Worm (Caenorhabditis elegans) whole organism, late embryonic: ENCODE results near the gene T13C2.2.

Source experiments
- C38D4.7 ChIP-seq: fragments of 200-800 bp; sonication (Bioruptor generic); optimal IDR thresholded peaks from 2 replicates; lab custom pipeline; 2018; ENCODE audit warnings: mild to moderate bottlenecking, missing genetic modification characterization, moderate library complexity, missing compliant biosample characterization
- F13H6.1 ChIP-seq: sonication (generic microtip); optimal IDR thresholded peaks from 2 replicates; lab custom pipeline; 2016; ENCODE audit warnings: missing genetic modification characterization, missing compliant biosample characterization
- K09A11.1 ChIP-seq: sonication (generic microtip); optimal IDR thresholded peaks from 2 replicates; lab custom pipeline; 2017; ENCODE audit warnings: antibody characterized with exemption, mild to moderate bottlenecking, missing genetic modification characterization, missing compliant biosample characterization; ENCODE audit not compliant: insufficient read depth
- T23F11.4 ChIP-seq: fragments of 200-800 bp; sonication (Bioruptor generic); optimal IDR thresholded peaks from 2 replicates; lab custom pipeline; 2018; ENCODE audit warnings: mild to moderate bottlenecking, missing genetic modification characterization, missing compliant biosample characterization
- Y22D7AL.16 ChIP-seq: sonication (generic microtip); optimal IDR thresholded peaks from 2 replicates; lab custom pipeline; 2016; ENCODE audit warnings: missing genetic modification characterization, missing compliant biosample characterization
- ceh-14 ChIP-seq: sonication (generic microtip); optimal IDR thresholded peaks from 2 replicates; lab custom pipeline; 2016; ENCODE audit warnings: missing genotype, missing genetic modification characterization, missing compliant biosample characterization
- ceh-18 ChIP-seq: sonication (generic microtip); optimal IDR thresholded peaks from 2 replicates; lab custom pipeline; 2016; ENCODE audit warnings: missing genetic modification characterization, missing compliant biosample characterization
- ceh-19 ChIP-seq: fragments of 200-800 bp; sonication (Bioruptor generic); optimal IDR thresholded peaks from 2 replicates; lab custom pipeline; 2018; ENCODE audit warnings: mild to moderate bottlenecking, missing genetic modification characterization, missing compliant biosample characterization
- ceh-2 ChIP-seq: sonication (generic microtip); optimal IDR thresholded peaks from 2 replicates; lab custom pipeline; 2016; ENCODE audit warnings: missing genotype, missing genetic modification characterization, missing compliant biosample characterization
- ceh-30 ChIP-seq: fragments of 150-350 bp; optimal IDR thresholded peaks from 2 replicates; lab custom pipeline; 2014; ENCODE audit warnings: missing biosample characterization, missing genetic modification characterization
- ceh-31 ChIP-seq: sonication (generic microtip); optimal IDR thresholded peaks from 2 replicates; lab custom pipeline; 2016; ENCODE audit warnings: missing genetic modification characterization, missing compliant biosample characterization
- ceh-34 ChIP-seq: sonication (generic microtip); optimal IDR thresholded peaks from 2 replicates; lab custom pipeline; 2016; ENCODE audit warnings: mild to moderate bottlenecking, missing genetic modification characterization, missing compliant biosample characterization
- ceh-45 ChIP-seq: fragments of 200-800 bp; sonication (Bioruptor generic); IDR thresholded peaks from 2 replicates; pipeline ENCODE4 v1.3.6; 2022; ENCODE audit warnings: missing genetic modification reagents, missing genetic modification characterization, missing compliant biosample characterization
- ceh-48 ChIP-seq: sonication (generic microtip); optimal IDR thresholded peaks from 2 replicates; lab custom pipeline; 2016; ENCODE audit warnings: missing genetic modification characterization, inconsistent platforms, missing compliant biosample characterization
- ceh-6 ChIP-seq: fragments of 200-800 bp; sonication (Bioruptor generic); optimal IDR thresholded peaks from 2 replicates; lab custom pipeline; 2018; ENCODE audit warnings: mild to moderate bottlenecking, missing genetic modification characterization, missing compliant biosample characterization
- ceh-9 ChIP-seq: sonication (generic microtip); optimal IDR thresholded peaks from 2 replicates; lab custom pipeline; 2016; ENCODE audit warnings: mild to moderate bottlenecking, missing genetic modification characterization, inconsistent platforms, missing compliant biosample characterization
- dve-1 ChIP-seq: sonication (generic microtip); optimal IDR thresholded peaks from 2 replicates; lab custom pipeline; 2017; ENCODE audit warnings: antibody characterized with exemption, mild to moderate bottlenecking, missing genetic modification characterization, missing compliant biosample characterization
- elt-2 ChIP-seq: sonication (generic microtip); optimal IDR thresholded peaks from 2 replicates; lab custom pipeline; 2016; ENCODE audit warnings: missing genetic modification reagents, missing genetic modification characterization, missing compliant biosample characterization
- elt-4 ChIP-seq: sonication (generic microtip); optimal IDR thresholded peaks from 2 replicates; lab custom pipeline; 2016; ENCODE audit warnings: missing genetic modification characterization, missing compliant biosample characterization
- fax-1 ChIP-seq: sonication (generic microtip); optimal IDR thresholded peaks from 2 replicates; lab custom pipeline; 2016; ENCODE audit warnings: missing genotype, missing genetic modification characterization, missing compliant biosample characterization
- fkh-10 ChIP-seq: fragments of 150-350 bp; optimal IDR thresholded peaks from 2 replicates; lab custom pipeline; 2014; ENCODE audit warnings: missing biosample characterization, missing genetic modification reagents, missing genetic modification characterization
- fkh-6 ChIP-seq: sonication (generic microtip); optimal IDR thresholded peaks from 2 replicates; lab custom pipeline; 2016; ENCODE audit warnings: missing genetic modification characterization, missing compliant biosample characterization
- hlh-8 ChIP-seq: sonication (generic microtip); optimal IDR thresholded peaks from 2 replicates; lab custom pipeline; 2016; ENCODE audit warnings: missing genotype, missing genetic modification characterization, missing compliant biosample characterization
- lin-11 ChIP-seq: fragments of 200-800 bp; sonication (Bioruptor generic); optimal IDR thresholded peaks from 2 replicates; lab custom pipeline; 2018; ENCODE audit warnings: mild to moderate bottlenecking, missing genetic modification characterization, missing compliant biosample characterization
- mec-3 ChIP-seq: sonication (generic microtip); optimal IDR thresholded peaks from 2 replicates; lab custom pipeline; 2016; ENCODE audit warnings: borderline replicate concordance, missing genetic modification characterization, missing compliant biosample characterization
- nfya-1 ChIP-seq: sonication (generic microtip); optimal IDR thresholded peaks from 2 replicates; lab custom pipeline; 2017; ENCODE audit warnings: missing genetic modification characterization, mild to moderate bottlenecking, missing compliant biosample characterization, antibody characterized with exemption, moderate library complexity
- nhr-11 ChIP-seq: fragments of 150-350 bp; optimal IDR thresholded peaks from 2 replicates; lab custom pipeline; 2014; ENCODE audit warnings: missing biosample characterization, missing genetic modification characterization
- odd-2 ChIP-seq: sonication (generic microtip); optimal IDR thresholded peaks from 2 replicates; lab custom pipeline; 2017; ENCODE audit warnings: antibody characterized with exemption, mild to moderate bottlenecking, missing genetic modification characterization, missing compliant biosample characterization
- pat-9 ChIP-seq: fragments of 200-800 bp; sonication (Bioruptor generic); optimal IDR thresholded peaks from 2 replicates; lab custom pipeline; 2018; ENCODE audit warnings: mild to moderate bottlenecking, missing genetic modification characterization, moderate library complexity, missing compliant biosample characterization
- pax-1 ChIP-seq: fragments of 150-350 bp; optimal IDR thresholded peaks from 2 replicates; lab custom pipeline; 2014; ENCODE audit warnings: missing biosample characterization, missing genetic modification characterization
- pha-4 ChIP-seq: fragments of 150-350 bp; optimal IDR thresholded peaks from 2 replicates; lab custom pipeline; 2018; ENCODE audit warnings: missing biosample characterization, missing genetic modification reagents, missing genetic modification characterization
- pqm-1 ChIP-seq: sonication (generic microtip); optimal IDR thresholded peaks from 2 replicates; lab custom pipeline; 2016; ENCODE audit warnings: missing genetic modification characterization, missing compliant biosample characterization
- ref-2 ChIP-seq: sonication (generic microtip); optimal IDR thresholded peaks from 2 replicates; lab custom pipeline; 2016; ENCODE audit warnings: missing genetic modification characterization, missing compliant biosample characterization
- rnt-1 ChIP-seq: sonication (generic microtip); optimal IDR thresholded peaks from 2 replicates; lab custom pipeline; 2016; ENCODE audit warnings: missing genetic modification characterization, missing compliant biosample characterization
- syd-9 ChIP-seq: sonication (generic microtip); optimal IDR thresholded peaks from 2 replicates; lab custom pipeline; 2016; ENCODE audit warnings: mild to moderate bottlenecking, missing genetic modification characterization, moderate library complexity, missing compliant biosample characterization
- tbx-2 ChIP-seq: sonication (generic microtip); optimal IDR thresholded peaks from 2 replicates; lab custom pipeline; 2016; ENCODE audit warnings: missing genetic modification characterization, missing compliant biosample characterization
- tbx-7 ChIP-seq: sonication (generic microtip); optimal IDR thresholded peaks from 2 replicates; lab custom pipeline; 2016; ENCODE audit warnings: missing genotype, missing genetic modification characterization, missing compliant biosample characterization
- unc-42 ChIP-seq: sonication (generic microtip); optimal IDR thresholded peaks from 2 replicates; lab custom pipeline; 2016; ENCODE audit warnings: missing genotype, missing genetic modification characterization, missing compliant biosample characterization
- unc-55 ChIP-seq: sonication (generic microtip); optimal IDR thresholded peaks from 2 replicates; lab custom pipeline; 2017; ENCODE audit warnings: missing biosample characterization, missing genetic modification reagents, missing genetic modification characterization
- unc-86 ChIP-seq: sonication (generic microtip); optimal IDR thresholded peaks from 2 replicates; lab custom pipeline; 2016; ENCODE audit warnings: missing genetic modification characterization, missing compliant biosample characterization
- zip-5 ChIP-seq: sonication (generic microtip); optimal IDR thresholded peaks from 2 replicates; lab custom pipeline; 2016; ENCODE audit warnings: missing genetic modification characterization, missing compliant biosample characterization
- ztf-16 ChIP-seq: sonication (generic microtip); optimal IDR thresholded peaks from 2 replicates; lab custom pipeline; 2017; ENCODE audit warnings: missing genetic modification characterization, missing compliant biosample characterization

The T13C2.2 gene

DNA sequence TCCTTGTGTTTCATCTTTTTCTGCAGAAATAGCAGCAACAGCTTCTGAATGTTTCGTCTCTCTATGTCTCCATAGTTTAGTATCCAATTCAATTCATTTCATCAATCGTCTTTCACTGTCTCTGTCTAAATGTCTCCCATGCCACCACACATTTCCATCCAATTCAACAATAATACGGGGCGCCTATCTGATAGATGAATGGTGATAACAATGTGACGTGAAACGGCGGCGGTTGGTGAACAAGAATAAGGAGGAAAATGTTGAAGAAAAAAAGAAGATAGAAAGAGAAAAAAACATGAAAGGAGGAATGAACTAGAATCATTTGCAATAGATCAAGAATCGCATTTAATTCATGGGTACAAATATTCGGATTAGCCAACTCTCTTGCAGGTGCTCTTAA is 30.4 kb downstream of the T13C2.2 start:
- TF ChIP-seq rnt-1 (tag; lab: Kevin White, UChicago), result peak; percentile 81
- TF ChIP-seq elt-2, result peak; percentile 39
- no peak for TF ChIP-seq pat-9 (tag; lab: Kevin White, UChicago)
- peak; percentile 93 for TF ChIP-seq unc-55 (GFP tag; lab: Kevin White, UChicago)
- peak; percentile 68 for TF ChIP-seq ceh-18 (tag; lab: Kevin White, UChicago)
- TF ChIP-seq dve-1 (tag; lab: Kevin White, UChicago), result no peak
- no peak for TF ChIP-seq C38D4.7 (GFP tag; lab: Kevin White, UChicago)
- TF ChIP-seq nfya-1 (tag; lab: Kevin White, UChicago), result peak; percentile 57

DNA sequence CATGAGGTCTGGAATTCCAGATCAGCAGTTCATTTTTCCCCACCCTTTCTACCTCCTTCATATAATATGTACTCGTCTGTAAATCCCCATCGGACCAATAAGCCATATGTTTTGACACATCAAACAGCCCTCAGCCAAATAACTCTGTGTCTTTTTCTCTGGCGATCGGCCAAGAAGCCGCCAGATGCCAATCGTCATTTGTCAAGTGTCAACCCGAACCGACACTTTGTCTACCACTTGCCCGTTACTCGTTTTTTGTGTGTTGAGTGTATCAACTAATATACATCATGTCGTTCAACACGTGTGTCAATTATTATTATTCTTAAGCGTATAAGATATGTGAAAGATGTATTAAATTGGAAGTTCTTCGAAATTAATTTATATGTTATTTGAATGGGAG is 31.2 kb downstream of the T13C2.2 start:
- TF ChIP-seq K09A11.1 (tag; lab: Kevin White, UChicago) (no peak), pha-4 (tag; lab: Kevin White, UChicago) (no peak), ceh-45 (GFP tag; lab: Robert Waterston, UW) (no peak), unc-55 (GFP tag; lab: Kevin White, UChicago) (peak; percentile 99), F13H6.1 (tag; lab: Kevin White, UChicago) (no peak), syd-9 (tag; lab: Kevin White, UChicago) (no peak), ztf-16 (no peak), ceh-18 (tag; lab: Kevin White, UChicago) (peak; percentile 40), ceh-6 (GFP tag; lab: Kevin White, UChicago) (no peak), ceh-30 (tag; lab: Kevin White, UChicago) (no peak), Y22D7AL.16 (no peak), tbx-2 (tag; lab: Kevin White, UChicago) (peak; percentile 25), ceh-48 (tag; lab: Kevin White, UChicago) (no peak), rnt-1 (tag; lab: Kevin White, UChicago) (peak; percentile 25), fkh-10 (GFP tag; lab: Kevin White, UChicago) (no peak), hlh-8 (tag; lab: Kevin White, UChicago) (peak; percentile 69), zip-5 (no peak), ceh-31 (tag; lab: Kevin White, UChicago) (no peak), elt-2 (no peak), tbx-7 (tag; lab: Kevin White, UChicago) (no peak), ceh-9 (tag; lab: Kevin White, UChicago) (no peak), nhr-11 (tag; lab: Kevin White, UChicago) (no peak), ceh-2 (tag; lab: Kevin White, UChicago) (no peak), fkh-6 (tag; lab: Kevin White, UChicago) (no peak), lin-11 (tag; lab: Kevin White, UChicago) (no peak)
- TF ChIP-seq, all 69 proteins: peak for 5

DNA sequence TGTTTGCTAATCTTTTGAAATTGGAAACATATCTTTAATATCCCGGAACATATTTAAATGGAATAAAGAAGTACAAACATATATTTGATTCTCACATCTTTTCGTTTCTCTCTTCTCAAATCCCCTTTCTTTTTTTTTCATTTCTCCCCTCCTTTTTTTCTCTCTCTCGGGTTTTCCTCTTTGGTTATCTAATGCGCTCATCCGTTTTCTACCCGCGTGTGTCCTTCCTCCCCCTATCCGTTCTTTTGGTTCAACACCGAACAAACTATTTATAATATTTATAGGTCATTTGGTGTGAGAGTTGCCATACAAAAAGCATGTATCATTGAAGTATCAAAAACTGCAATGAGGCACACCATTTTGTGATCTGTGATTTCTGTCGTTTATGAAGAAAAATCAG is 31.9 kb downstream of the T13C2.2 start:
- peak; percentile 0 for TF ChIP-seq nfya-1 (tag; lab: Kevin White, UChicago)
- TF ChIP-seq ceh-18 (tag; lab: Kevin White, UChicago), result no peak
- TF ChIP-seq unc-42, result peak; percentile 67
- TF ChIP-seq, all 69 proteins: peak for 2

DNA sequence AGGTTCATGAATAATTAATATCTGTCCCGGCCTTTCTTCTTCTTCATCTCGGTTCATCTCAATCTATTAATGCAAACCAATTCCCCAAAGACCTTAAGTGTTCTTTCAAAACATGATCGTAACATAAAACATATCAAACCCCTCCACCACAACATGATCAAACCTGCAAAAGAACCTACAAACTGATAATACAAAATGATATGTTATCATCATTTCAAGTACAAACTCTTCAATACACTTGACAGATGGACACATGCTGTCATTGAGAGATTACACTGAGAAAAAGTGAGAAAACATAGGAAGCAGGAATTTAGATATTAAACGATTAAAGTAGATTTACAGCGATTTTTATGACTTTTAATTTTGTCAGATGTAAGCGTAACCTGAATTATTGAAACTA is 32.5 kb downstream of the T13C2.2 start:
- TF ChIP-seq elt-2 (peak; percentile 90), dve-1 (tag; lab: Kevin White, UChicago) (peak; percentile 6), K09A11.1 (tag; lab: Kevin White, UChicago) (no peak), unc-55 (GFP tag; lab: Kevin White, UChicago) (peak; percentile 87), pax-1 (tag; lab: Kevin White, UChicago) (no peak)

DNA sequence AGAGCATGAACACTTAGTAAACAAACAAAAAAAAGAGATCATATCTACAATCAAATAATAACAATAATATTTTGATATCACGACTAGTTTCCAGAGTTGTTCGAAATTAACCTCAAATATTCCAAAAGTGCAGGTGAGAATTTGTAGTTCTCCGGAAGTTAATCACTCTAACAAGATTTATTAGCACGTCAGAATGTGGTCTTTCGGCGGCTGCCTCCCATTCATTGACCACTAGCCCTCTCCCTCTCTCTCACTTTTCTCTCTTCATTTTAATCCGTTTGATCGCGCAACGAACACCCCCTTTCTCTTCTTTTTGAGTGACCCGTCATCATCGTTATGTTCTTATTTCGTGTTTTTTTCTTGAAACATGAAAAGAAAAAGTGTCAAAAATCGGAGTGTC is 33.7 kb downstream of the T13C2.2 start:
- peak; percentile 39 for TF ChIP-seq F13H6.1 (tag; lab: Kevin White, UChicago)
- TF ChIP-seq mec-3, result no peak
- peak; percentile 72 for TF ChIP-seq rnt-1 (tag; lab: Kevin White, UChicago)
- no peak for TF ChIP-seq pqm-1 (tag; lab: Kevin White, UChicago)
- TF ChIP-seq elt-4 (tag; lab: Kevin White, UChicago), result no peak
- peak; percentile 82 for TF ChIP-seq unc-42
- TF ChIP-seq unc-86 (tag; lab: Kevin White, UChicago), result no peak
- TF ChIP-seq C38D4.7 (GFP tag; lab: Kevin White, UChicago), result no peak
- peak; percentile 88 for TF ChIP-seq unc-55 (GFP tag; lab: Kevin White, UChicago)
- no peak for TF ChIP-seq ceh-19 (GFP tag; lab: Kevin White, UChicago)
- no peak for TF ChIP-seq pat-9 (tag; lab: Kevin White, UChicago)
- no peak for TF ChIP-seq ceh-34
- no peak for TF ChIP-seq fax-1
- no peak for TF ChIP-seq hlh-8 (tag; lab: Kevin White, UChicago)
- TF ChIP-seq pax-1 (tag; lab: Kevin White, UChicago), result no peak
- peak; percentile 51 for TF ChIP-seq nfya-1 (tag; lab: Kevin White, UChicago)
- TF ChIP-seq tbx-2 (tag; lab: Kevin White, UChicago), result peak; percentile 10
- TF ChIP-seq ref-2, result peak; percentile 41
- TF ChIP-seq ceh-14 (tag; lab: Kevin White, UChicago), result peak; percentile 14
- TF ChIP-seq T23F11.4 (GFP tag; lab: Kevin White, UChicago), result no peak
- no peak for TF ChIP-seq fkh-10 (GFP tag; lab: Kevin White, UChicago)
- TF ChIP-seq odd-2 (tag; lab: Kevin White, UChicago), result no peak
- TF ChIP-seq nhr-11 (tag; lab: Kevin White, UChicago), result no peak
